Worm (Caenorhabditis elegans) whole organism, early embryonic: ENCODE data around the gene T11F9.22.

Experiments used
- B0310.2 ChIP-seq: sonication (generic microtip); optimal IDR thresholded peaks from 2 replicates; lab custom pipeline; 2016; ENCODE audit warnings: mild to moderate bottlenecking, missing genetic modification characterization, missing compliant biosample characterization
- F13C5.2 ChIP-seq: sonication (generic microtip); optimal IDR thresholded peaks from 2 replicates; lab custom pipeline; 2017; ENCODE audit warnings: mild to moderate bottlenecking, missing genetic modification characterization, inconsistent platforms, missing compliant biosample characterization
- aly-1 ChIP-seq: sonication (generic microtip); optimal IDR thresholded peaks from 2 replicates; lab custom pipeline; 2016; ENCODE audit warnings: missing genetic modification characterization, missing compliant biosample characterization
- ama-1 ChIP-seq: fragments of 150-350 bp; optimal IDR thresholded peaks from 2 replicates; lab custom pipeline; 2014
- ceh-13 ChIP-seq: fragments of 200-800 bp; sonication (Bioruptor generic); optimal IDR thresholded peaks from 2 replicates; lab custom pipeline; 2018; ENCODE audit warnings: mild to moderate bottlenecking, missing genetic modification characterization, missing compliant biosample characterization
- ceh-36 ChIP-seq: sonication (generic microtip); optimal IDR thresholded peaks from 2 replicates; lab custom pipeline; 2016; ENCODE audit warnings: missing genetic modification characterization, inconsistent platforms, missing compliant biosample characterization
- ets-7 ChIP-seq: sonication (generic microtip); optimal IDR thresholded peaks from 2 replicates; lab custom pipeline; 2016; ENCODE audit warnings: missing genotype, missing genetic modification characterization, missing compliant biosample characterization
- flt-1 ChIP-seq: fragments of 200-800 bp; sonication (Bioruptor generic); IDR thresholded peaks from 2 replicates; pipeline ENCODE4 v1.3.6; 2022; ENCODE audit warnings: missing genetic modification characterization, missing compliant biosample characterization
- hmbx-1 ChIP-seq: sonication (generic microtip); optimal IDR thresholded peaks from 2 replicates; lab custom pipeline; 2016; ENCODE audit warnings: mild to moderate bottlenecking, missing genetic modification characterization, missing compliant biosample characterization
- hmg-4 ChIP-seq: fragments of 200-800 bp; sonication (Bioruptor generic); optimal IDR thresholded peaks from 2 replicates; lab custom pipeline; 2018; ENCODE audit warnings: mild to moderate bottlenecking, missing genetic modification characterization, missing compliant biosample characterization
- hnd-1 ChIP-seq: sonication (generic microtip); optimal IDR thresholded peaks from 2 replicates; lab custom pipeline; 2016; ENCODE audit warnings: missing genetic modification characterization, missing compliant biosample characterization
- pes-1 ChIP-seq: fragments of 200-800 bp; sonication (Bioruptor generic); IDR thresholded peaks from 2 replicates; pipeline ENCODE4 v1.3.6; 2022; ENCODE audit warnings: missing genetic modification reagents, missing genetic modification characterization, missing compliant biosample characterization
- scrt-1 ChIP-seq: fragments of 200-800 bp; sonication (Bioruptor generic); IDR thresholded peaks from 2 replicates; pipeline ENCODE4 v1.3.6; 2022; ENCODE audit warnings: missing genetic modification characterization, missing compliant biosample characterization
- sea-1 ChIP-seq: fragments of 200-800 bp; sonication (Bioruptor generic); conservative IDR thresholded peaks from 2 replicates; pipeline ENCODE4 v1.3.6; 2022; ENCODE audit warnings: missing genetic modification characterization, missing compliant biosample characterization
- tbx-11 ChIP-seq: fragments of 200-800 bp; sonication (Bioruptor generic); IDR thresholded peaks from 2 replicates; pipeline ENCODE4 v1.3.6; 2022; ENCODE audit warnings: missing genetic modification characterization, missing compliant biosample characterization
- tbx-37 ChIP-seq: fragments of 200-800 bp; sonication (Bioruptor generic); conservative IDR thresholded peaks from 2 replicates; pipeline ENCODE4 v1.3.6; 2022; ENCODE audit warnings: missing genetic modification reagents, missing genetic modification characterization, missing compliant biosample characterization
- tra-4 ChIP-seq: sonication (generic microtip); optimal IDR thresholded peaks from 2 replicates; lab custom pipeline; 2017; ENCODE audit warnings: missing genetic modification characterization, missing compliant biosample characterization

Gene T11F9.22

ce11 chrV:11520215-11520614 is 40.7 kb downstream of the T11F9.22 start, which contains the start of the genes C55A6.11 and C55A6.7:
C55A6.11 (plus strand) TSS chrV:11520515.
C55A6.7 (minus strand) TSS chrV:11520530.
- TF ChIP-seq flt-1 (GFP tag; lab: Robert Waterston, UW): no peak

- TF ChIP-seq hnd-1 (no peak), hmg-4 (peak; percentile 27), sea-1 (0 out of 2 replicates have a peak, but pooled peaks have one; percentile 23), hmbx-1 (tag; lab: Kevin White, UChicago) (no peak), ets-7 (tag; lab: Kevin White, UChicago) (no peak), ceh-13 (no peak), pes-1 (GFP tag; lab: Robert Waterston, UW) (no peak), B0310.2 (tag; lab: Kevin White, UChicago) (no peak), F13C5.2 (tag; lab: Kevin White, UChicago) (peak; percentile 83), ceh-36 (tag; lab: Kevin White, UChicago) (peak; percentile 40), tbx-11 (GFP tag; lab: Robert Waterston, UW) (no peak), aly-1 (tag; lab: Kevin White, UChicago) (no peak), scrt-1 (GFP tag; lab: Robert Waterston, UW) (no peak), tra-4 (tag; lab: Kevin White, UChicago) (no peak), tbx-37 (GFP tag; lab: Robert Waterston, UW) (peak; percentile 61), ama-1 (no peak), flt-1 (GFP tag; lab: Robert Waterston, UW) (0 out of 2 replicates have a peak, but pooled peaks have one; percentile 23)
These were observed 41.9 kb downstream of the T11F9.22 start, which contains the start of gene pafo-1 for ce11 chrV:11521448-11521847. pafo-1 (plus strand) TSS chrV:11521703.

- TF ChIP-seq pes-1 (GFP tag; lab: Robert Waterston, UW) (no peak), ets-7 (tag; lab: Kevin White, UChicago) (no peak), hmbx-1 (tag; lab: Kevin White, UChicago) (no peak), ceh-13 (no peak), scrt-1 (GFP tag; lab: Robert Waterston, UW) (no peak), tbx-11 (GFP tag; lab: Robert Waterston, UW) (no peak), ama-1 (no peak), F13C5.2 (tag; lab: Kevin White, UChicago) (no peak), hmg-4 (no peak), tbx-37 (GFP tag; lab: Robert Waterston, UW) (no peak), ceh-36 (tag; lab: Kevin White, UChicago) (no peak)
These were observed 45.8 kb downstream of the T11F9.22 start for ce11 chrV:11525338-11525737.

ce11 chrV:11526927-11527491 is 47.5 kb downstream of the T11F9.22 start:
- no peak for TF ChIP-seq hmbx-1 (tag; lab: Kevin White, UChicago)
- no peak for TF ChIP-seq scrt-1 (GFP tag; lab: Robert Waterston, UW)
- TF ChIP-seq sea-1: no peak
- no peak for TF ChIP-seq ceh-13
- TF ChIP-seq flt-1 (GFP tag; lab: Robert Waterston, UW): no peak
- TF ChIP-seq tbx-11 (GFP tag; lab: Robert Waterston, UW): no peak
- TF ChIP-seq aly-1 (tag; lab: Kevin White, UChicago): no peak
- TF ChIP-seq ama-1: no peak
- TF ChIP-seq tbx-37 (GFP tag; lab: Robert Waterston, UW): no peak
- TF ChIP-seq ceh-36 (tag; lab: Kevin White, UChicago): no peak
- TF ChIP-seq F13C5.2 (tag; lab: Kevin White, UChicago): no peak
- TF ChIP-seq ets-7 (tag; lab: Kevin White, UChicago): no peak
- no peak for TF ChIP-seq hmg-4

ce11 chrV:11527531-11527930 is 48.0 kb downstream of the T11F9.22 start, which contains the start of gene ccch-1:
ccch-1 (plus strand) TSS chrV:11527831.
- no peak for TF ChIP-seq aly-1 (tag; lab: Kevin White, UChicago)
- TF ChIP-seq hmg-4: no peak
- no peak for TF ChIP-seq pes-1 (GFP tag; lab: Robert Waterston, UW)
- no peak for TF ChIP-seq sea-1
- TF ChIP-seq B0310.2 (tag; lab: Kevin White, UChicago): no peak
- no peak for TF ChIP-seq tbx-37 (GFP tag; lab: Robert Waterston, UW)
- no peak for TF ChIP-seq ceh-36 (tag; lab: Kevin White, UChicago)

- TF ChIP-seq pes-1 (GFP tag; lab: Robert Waterston, UW) (no peak), tra-4 (tag; lab: Kevin White, UChicago) (no peak), ama-1 (no peak), aly-1 (tag; lab: Kevin White, UChicago) (no peak), scrt-1 (GFP tag; lab: Robert Waterston, UW) (0 out of 2 replicates have a peak, but pooled peaks have one; percentile 26), tbx-11 (GFP tag; lab: Robert Waterston, UW) (no peak), hmg-4 (no peak)
These were observed 49.3 kb downstream of the T11F9.22 start for ce11 chrV:11528633-11529327.

- TF ChIP-seq hnd-1 (no peak), aly-1 (tag; lab: Kevin White, UChicago) (no peak), hmbx-1 (tag; lab: Kevin White, UChicago) (no peak)
These were observed 50.0 kb downstream of the T11F9.22 start for ce11 chrV:11529541-11529940.
